Fruit fly (Drosophila melanogaster) whole organism, embryonic: Measurements from ENCODE around the gene CG45066.

Experiments
- Ada2b ChIP-seq: fragments of 200-800 bp; sonication (Bioruptor generic); IDR thresholded peaks from 2 replicates; pipeline ENCODE4 v1.3.6; 2022; ENCODE audit warnings: missing biosample characterization, missing genetic modification characterization
- Asciz ChIP-seq: fragments of 200-800 bp; sonication (Bioruptor generic); optimal IDR thresholded peaks from 2 replicates; lab custom pipeline; 2017; ENCODE audit warnings: missing biosample characterization, mild to moderate bottlenecking, missing genetic modification characterization, missing genetic modification reagents
- Atf6 ChIP-seq: fragments of 200-800 bp; sonication (Bioruptor generic); IDR thresholded peaks from 2 replicates; pipeline ENCODE4 v1.3.6; 2022; ENCODE audit warnings: missing biosample characterization, missing genetic modification characterization
- CG11093 ChIP-seq: fragments of 200-800 bp; sonication (Bioruptor generic); IDR thresholded peaks from 3 replicates; pipeline ENCODE4 v1.3.6; 2022; ENCODE audit warnings: missing biosample characterization, missing genetic modification characterization
- CG11398 ChIP-seq: fragments of 200-800 bp; sonication (Bioruptor generic); optimal IDR thresholded peaks from 2 replicates; lab custom pipeline; 2016; ENCODE audit warnings: missing biosample characterization, missing genetic modification characterization
- CG12236 ChIP-seq: fragments of 200-800 bp; sonication (Bioruptor generic); optimal IDR thresholded peaks from 2 replicates; lab custom pipeline; 2016; ENCODE audit warnings: missing biosample characterization, missing genetic modification characterization
- CG12744 ChIP-seq: fragments of 200-800 bp; sonication (Bioruptor generic); optimal IDR thresholded peaks from 2 replicates; lab custom pipeline; 2016; ENCODE audit warnings: missing biosample characterization, missing genetic modification characterization
- CG17385 ChIP-seq: fragments of 200-800 bp; sonication (Bioruptor generic); optimal IDR thresholded peaks from 3 replicates; lab custom pipeline; 2018; ENCODE audit warnings: missing biosample characterization, mild to moderate bottlenecking, missing genetic modification characterization
- CG17912 ChIP-seq: fragments of 200-800 bp; sonication (Bioruptor generic); optimal IDR thresholded peaks from 2 replicates; lab custom pipeline; 2018; ENCODE audit warnings: missing biosample characterization, mild to moderate bottlenecking, missing genetic modification characterization
- CG2875 ChIP-seq: fragments of 200-800 bp; sonication (Bioruptor generic); optimal IDR thresholded peaks from 2 replicates; lab custom pipeline; 2017; ENCODE audit warnings: missing biosample characterization, mild to moderate bottlenecking, missing genetic modification characterization, missing genetic modification reagents
- CG3726 ChIP-seq: fragments of 200-800 bp; sonication (Bioruptor generic); IDR thresholded peaks from 3 replicates; pipeline ENCODE4, ENCODE4 v1.3.6; 2022; ENCODE audit warnings: missing biosample characterization, missing genetic modification characterization
- CG4820 ChIP-seq: fragments of 200-800 bp; sonication (Bioruptor generic); optimal IDR thresholded peaks from 3 replicates; lab custom pipeline; 2016; ENCODE audit warnings: missing biosample characterization, missing genetic modification characterization
- CG6272 ChIP-seq: fragments of 200-800 bp; sonication (Bioruptor generic); IDR thresholded peaks from 2 replicates; pipeline ENCODE4 v1.3.6; 2022; ENCODE audit warnings: missing biosample characterization, missing genetic modification characterization
- CG6854 ChIP-seq: fragments of 200-800 bp; sonication (Bioruptor generic); optimal IDR thresholded peaks from 3 replicates; lab custom pipeline; 2017; ENCODE audit warnings: missing biosample characterization, mild to moderate bottlenecking, missing genetic modification characterization
- CG7372 ChIP-seq: fragments of 200-800 bp; sonication (Bioruptor generic); IDR thresholded peaks from 2 replicates; pipeline ENCODE4 v1.3.6; 2022; ENCODE audit warnings: missing biosample characterization, missing genetic modification characterization
- CG7963 ChIP-seq: fragments of 200-800 bp; sonication (Bioruptor generic); IDR thresholded peaks from 3 replicates; pipeline ENCODE4 v1.3.6; 2022; ENCODE audit warnings: missing biosample characterization, missing genetic modification characterization; ENCODE audit not compliant: partially characterized antibody
- Dref ChIP-seq: fragments of 200-800 bp; sonication (Bioruptor generic); IDR thresholded peaks from 2 replicates; pipeline ENCODE4 v1.3.6; 2022; ENCODE audit warnings: missing biosample characterization, missing genetic modification characterization
- Drgx ChIP-seq: fragments of 200-800 bp; sonication (Bioruptor generic); IDR thresholded peaks from 2 replicates; pipeline ENCODE4 v1.3.6; 2022; ENCODE audit warnings: missing biosample characterization, missing genetic modification characterization
- Fer1 ChIP-seq: fragments of 200-800 bp; sonication (Bioruptor generic); optimal IDR thresholded peaks from 2 replicates; lab custom pipeline; 2017; ENCODE audit warnings: missing biosample characterization, mild to moderate bottlenecking, missing genetic modification characterization
- Hand ChIP-seq: fragments of 200-800 bp; sonication (Bioruptor generic); optimal IDR thresholded peaks from 2 replicates; lab custom pipeline; 2017; ENCODE audit warnings: mild to moderate bottlenecking, missing biosample characterization, missing genetic modification reagents, missing genetic modification characterization
- Hr39 ChIP-seq: fragments of >200 bp; optimal IDR thresholded peaks from 2 replicates; lab custom pipeline; 2017
- Lim3 ChIP-seq: fragments of 200-800 bp; sonication (Bioruptor generic); IDR thresholded peaks from 2 replicates; pipeline ENCODE4 v1.3.6; 2022; ENCODE audit warnings: missing biosample characterization, missing genetic modification characterization
- Myb ChIP-seq: fragments of 200-800 bp; sonication (Bioruptor generic); optimal IDR thresholded peaks from 2 replicates; lab custom pipeline; 2016; ENCODE audit warnings: missing biosample characterization, missing genetic modification characterization
- Nf-YB ChIP-seq: fragments of 200-800 bp; sonication (Bioruptor generic); optimal IDR thresholded peaks from 3 replicates; lab custom pipeline; 2019; ENCODE audit warnings: missing biosample characterization, mild to moderate bottlenecking, missing genetic modification characterization, moderate library complexity
- Opbp ChIP-seq: fragments of 200-800 bp; sonication (Bioruptor generic); IDR thresholded peaks from 3 replicates; pipeline ENCODE4 v1.3.6; 2022; ENCODE audit warnings: missing biosample characterization, missing genetic modification characterization; ENCODE audit not compliant: partially characterized antibody
- Pdp1 ChIP-seq, 2 experiments: fragments of 200-800 bp; sonication (Bioruptor generic); optimal IDR thresholded peaks; 3 replicates each; lab custom pipeline; 2016; ENCODE audit warnings: missing biosample characterization in 2 of 2, missing genetic modification characterization in 2 of 2, mild to moderate bottlenecking in 1 of 2, moderate library complexity in 1 of 2
- Spps ChIP-seq: fragments of 200-800 bp; sonication (Bioruptor generic); optimal IDR thresholded peaks from 2 replicates; lab custom pipeline; 2018; ENCODE audit warnings: missing biosample characterization, mild to moderate bottlenecking, missing genetic modification characterization
- Ssrp ChIP-seq: fragments of 200-800 bp; sonication (Bioruptor generic); optimal IDR thresholded peaks from 2 replicates; lab custom pipeline; 2018; ENCODE audit warnings: missing biosample characterization, mild to moderate bottlenecking, missing genetic modification characterization, moderate library complexity
- Taf1 ChIP-seq: fragments of 200-800 bp; sonication (Bioruptor generic); IDR thresholded peaks from 2 replicates; pipeline ENCODE4 v1.3.6; 2022; ENCODE audit warnings: missing biosample characterization, missing genetic modification characterization
- Xbp1 ChIP-seq: fragments of 200-800 bp; sonication (Bioruptor generic); optimal IDR thresholded peaks from 3 replicates; lab custom pipeline; 2016; ENCODE audit warnings: missing biosample characterization, mild to moderate bottlenecking, missing genetic modification characterization
- Xrp1 ChIP-seq: fragments of 200-800 bp; sonication (Bioruptor generic); IDR thresholded peaks from 2 replicates; pipeline ENCODE4 v1.3.6; 2022; ENCODE audit warnings: missing biosample characterization, missing genetic modification characterization
- ac ChIP-seq: fragments of 200-800 bp; sonication (Bioruptor generic); optimal IDR thresholded peaks from 3 replicates; lab custom pipeline; 2017; ENCODE audit warnings: missing biosample characterization, mild to moderate bottlenecking, missing genetic modification characterization
- ase ChIP-seq: fragments of 200-800 bp; sonication (Bioruptor generic); IDR thresholded peaks from 3 replicates; pipeline ENCODE4 v1.3.6; 2022; ENCODE audit warnings: missing biosample characterization, missing genetic modification characterization
- cad ChIP-seq: fragments of >200 bp; optimal IDR thresholded peaks from 2 replicates; lab custom pipeline; 2017; ENCODE audit warnings: missing biosample characterization, missing genetic modification characterization
- caup ChIP-seq: fragments of 200-800 bp; sonication (Bioruptor generic); optimal IDR thresholded peaks from 3 replicates; lab custom pipeline; 2017; ENCODE audit warnings: missing biosample characterization, mild to moderate bottlenecking, missing genetic modification characterization, moderate library complexity; ENCODE audit not compliant: severe bottlenecking
- cg ChIP-seq: fragments of 200-800 bp; sonication (Bioruptor generic); optimal IDR thresholded peaks from 3 replicates; lab custom pipeline; 2019; ENCODE audit warnings: missing biosample characterization, mild to moderate bottlenecking, missing genetic modification characterization, moderate library complexity
- emc ChIP-seq: fragments of 200-800 bp; sonication (Bioruptor generic); optimal IDR thresholded peaks from 2 replicates; lab custom pipeline; 2016; ENCODE audit warnings: missing biosample characterization, missing genetic modification characterization
- fd96Cb ChIP-seq: fragments of 200-800 bp; sonication (Bioruptor generic); optimal IDR thresholded peaks from 2 replicates; lab custom pipeline; 2018; ENCODE audit warnings: missing biosample characterization, mild to moderate bottlenecking, missing genetic modification characterization, moderate library complexity
- gem ChIP-seq: fragments of 200-800 bp; sonication (Bioruptor generic); optimal IDR thresholded peaks from 2 replicates; lab custom pipeline; 2019; ENCODE audit warnings: missing biosample characterization, mild to moderate bottlenecking, missing genetic modification characterization, moderate library complexity
- h ChIP-seq: fragments of >200 bp; optimal IDR thresholded peaks from 2 replicates; lab custom pipeline; 2017
- hkb ChIP-seq, 2 experiments: fragments of 200-800 bp in 1 of 2; fragments of >200 bp in 1 of 2; sonication (Bioruptor generic) in 1 of 2; IDR thresholded peaks in 1 of 2; optimal IDR thresholded peaks in 1 of 2; 2 replicates each; pipeline versions ENCODE4 v1.3.6 to Lab custom; 2017 to 2022; ENCODE audit warnings: missing biosample characterization in 1 of 2, missing genetic modification characterization in 1 of 2
- ken ChIP-seq: fragments of 200-800 bp; sonication (Bioruptor generic); IDR thresholded peaks from 3 replicates; pipeline ENCODE4 v1.3.6; 2022; ENCODE audit warnings: missing biosample characterization, missing genetic modification characterization
- lbe ChIP-seq: fragments of 200-800 bp; sonication (Bioruptor generic); optimal IDR thresholded peaks from 2 replicates; lab custom pipeline; 2016; ENCODE audit warnings: missing biosample characterization, mild to moderate bottlenecking, missing genetic modification characterization
- nerfin-2 ChIP-seq: fragments of 200-800 bp; sonication (Bioruptor generic); IDR thresholded peaks from 2 replicates; pipeline ENCODE4 v1.3.6; 2022; ENCODE audit warnings: missing biosample characterization, missing genetic modification characterization; ENCODE audit not compliant: partially characterized antibody
- otp ChIP-seq: fragments of 200-800 bp; sonication (Bioruptor generic); IDR thresholded peaks from 3 replicates; pipeline ENCODE4, ENCODE4 v1.3.6; 2022; ENCODE audit warnings: missing biosample characterization, missing genetic modification characterization
- pho ChIP-seq: fragments of 200-800 bp; sonication (Bioruptor generic); optimal IDR thresholded peaks from 2 replicates; lab custom pipeline; 2016; ENCODE audit warnings: missing biosample characterization, missing genetic modification characterization
- repo ChIP-seq: fragments of 200-800 bp; sonication (Bioruptor generic); optimal IDR thresholded peaks from 2 replicates; lab custom pipeline; 2016; ENCODE audit warnings: missing biosample characterization, missing genetic modification characterization
- sc ChIP-seq, 3 experiments: fragments of >200 bp in 2 of 3; fragments of 200-800 bp in 1 of 3; sonication (Bioruptor generic) in 1 of 3; optimal IDR thresholded peaks; 2 replicates in 2 of 3; 3 replicates in 1 of 3; lab custom pipeline; 2017; ENCODE audit warnings: mild to moderate bottlenecking in 1 of 3, missing biosample characterization in 1 of 3, missing genetic modification characterization in 1 of 3, missing genetic modification reagents in 1 of 3
- shn ChIP-seq: fragments of 200-800 bp; sonication (Bioruptor generic); optimal IDR thresholded peaks from 3 replicates; lab custom pipeline; 2016; ENCODE audit warnings: missing biosample characterization, missing genetic modification characterization
- sim ChIP-seq: fragments of 200-800 bp; sonication (Bioruptor generic); IDR thresholded peaks from 2 replicates; pipeline ENCODE4 v1.3.6; 2022; ENCODE audit warnings: missing biosample characterization, missing genetic modification characterization
- wor ChIP-seq: fragments of 200-800 bp; sonication (Bioruptor generic); IDR thresholded peaks from 2 replicates; pipeline ENCODE4 v1.3.6; 2022; ENCODE audit warnings: missing biosample characterization, missing genetic modification characterization
- yki ChIP-seq: fragments of >200 bp; optimal IDR thresholded peaks from 3 replicates; lab custom pipeline; 2018

CG45066 gene

DNA sequence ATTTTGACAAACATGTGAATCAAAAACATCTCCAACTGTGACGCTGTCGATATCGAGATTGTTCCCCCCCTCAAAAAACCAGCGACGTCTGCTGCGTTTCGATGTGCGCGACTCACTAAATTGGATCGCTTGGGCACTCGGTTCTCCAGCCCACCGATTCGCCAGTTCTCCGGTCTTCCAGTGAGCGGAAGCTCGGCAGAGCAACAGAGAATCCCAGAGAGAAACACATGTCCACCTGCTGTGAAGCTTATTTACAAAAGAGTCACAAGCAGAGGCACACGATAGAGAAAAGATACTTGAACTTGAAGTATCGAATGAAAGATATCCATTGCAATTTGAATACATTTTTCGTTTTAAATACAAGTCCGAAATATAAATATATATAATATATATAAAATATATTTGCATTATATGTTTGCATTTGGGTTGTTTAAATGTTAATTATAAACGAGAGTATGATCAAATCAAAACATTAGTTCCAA, 23.1 kb upstream of the CG45066 start (continued):
- TF ChIP-seq emc (no peak), Hr39 (no peak), ase (no peak), lbe (GFP tag; lab: Kevin White, UChicago) (no peak), yki (no peak), Taf1 (GFP tag; lab: Robert Waterston, UW) (no peak), Hand (no peak), fd96Cb (tag; lab: Kevin White, UChicago) (no peak), cg (no peak), Asciz (GFP tag; lab: Kevin White, UChicago) (no peak), Pdp1 (GFP tag; optimal IDR thresholded peaks at IDR 0.05; lab: Kevin White, UChicago) (no peak), CG7963 (GFP tag; lab: Robert Waterston, UW) (no peak), Myb (no peak), Fer1 (peak; percentile 27), Dref (GFP tag; lab: Robert Waterston, UW) (no peak), nerfin-2 (GFP tag; lab: Robert Waterston, UW) (no peak), CG11398 (GFP tag; lab: Kevin White, UChicago) (no peak), CG17385 (peak; percentile 39), wor (GFP tag; lab: Robert Waterston, UW) (no peak), Atf6 (GFP tag; lab: Robert Waterston, UW) (peak; percentile 29), Opbp (GFP tag; lab: Robert Waterston, UW) (no peak), CG3726 (GFP tag; lab: Robert Waterston, UW) (no peak), CG7372 (no peak), otp (GFP tag; lab: Robert Waterston, UW) (peak; percentile 15; the same call in 1 of the 3 replicates), CG6272 (GFP tag; lab: Robert Waterston, UW) (no peak), Ssrp (tag; lab: Kevin White, UChicago) (no peak), repo (GFP tag; lab: Kevin White, UChicago) (no peak), CG4820 (no peak), CG12744 (GFP tag; lab: Kevin White, UChicago) (no peak), CG17912 (GFP tag; lab: Kevin White, UChicago) (no peak), sim (GFP tag; lab: Robert Waterston, UW) (no peak), pho (GFP tag; lab: Kevin White, UChicago) (no peak), Lim3 (no peak), gem (tag; lab: Kevin White, UChicago) (peak; percentile 52), CG6854 (GFP tag; lab: Kevin White, UChicago) (no peak), Xbp1 (GFP tag; lab: Kevin White, UChicago) (no peak), ac (no peak), Xrp1 (GFP tag; lab: Robert Waterston, UW) (no peak), shn (no peak), ken (GFP tag; lab: Robert Waterston, UW) (no peak), hkb (optimal IDR thresholded peaks at IDR 0.05; lab: Kevin White, UChicago) (no peak), hkb (GFP tag; IDR thresholded peaks at IDR 0.05; lab: Robert Waterston, UW) (no peak), CG2875 (no peak), caup (GFP tag; lab: Kevin White, UChicago) (peak; percentile 14), CG12236 (GFP tag; lab: Kevin White, UChicago) (no peak), h (lab: Kevin White, UChicago) (no peak), CG11093 (GFP tag; lab: Robert Waterston, UW) (no peak), Drgx (no peak), sc (optimal IDR thresholded peaks at IDR 0.05; lab: Kevin White, UChicago) (no peak), sc (GFP tag; optimal IDR thresholded peaks at IDR 0.05; lab: Kevin White, UChicago) (no peak), Spps (tag; lab: Kevin White, UChicago) (no peak), Nf-YB (GFP tag; lab: Kevin White, UChicago) (no peak), cad (GFP tag; lab: Kevin White, UChicago) (no peak), Ada2b (GFP tag; lab: Robert Waterston, UW) (no peak)
